Fruit fly (Drosophila melanogaster): ENCODE data around the gene RecQ5.

Gene RecQ5

dm6 chr3L:14672387-14673110 lies 40.7 kb upstream of the RecQ5 start, which contains the start of the genes CG43121 and ome (continued):
- no peak for TF ChIP-seq Camta (GFP tag; optimal IDR thresholded peaks at IDR 0.05)
- peak; percentile 30 for TF ChIP-seq CG17359 (tag; optimal IDR thresholded peaks at IDR 0.05)
- TF ChIP-seq CG11723 (GFP tag; optimal IDR thresholded peaks at IDR 0.05): no peak
- TF ChIP-seq B-H2 (GFP tag; optimal IDR thresholded peaks at IDR 0.05): no peak
- peak; percentile 17 for TF ChIP-seq ATbp (GFP tag; optimal IDR thresholded peaks at IDR 0.05)
- no peak for TF ChIP-seq nerfin-2 (GFP tag; IDR thresholded peaks at IDR 0.05; ENCODE audit: partially characterized antibody)
- no peak for TF ChIP-seq HmgZ (tag; optimal IDR thresholded peaks at IDR 0.05)
- TF ChIP-seq CG17612 (GFP tag; IDR thresholded peaks at IDR 0.05): no peak
- no peak for TF ChIP-seq CG15479 (GFP tag; optimal IDR thresholded peaks at IDR 0.05)
- TF ChIP-seq Rfx (GFP tag; IDR thresholded peaks at IDR 0.05): no peak
- TF ChIP-seq CG9817 (tag; optimal IDR thresholded peaks at IDR 0.05): no peak
- TF ChIP-seq trh (GFP tag; optimal IDR thresholded peaks at IDR 0.05): no peak
- no peak for TF ChIP-seq CG31388 (GFP tag; optimal IDR thresholded peaks at IDR 0.05)
- TF ChIP-seq dati (GFP tag; IDR thresholded peaks at IDR 0.05): no peak
- TF ChIP-seq CG4617 (GFP tag; optimal IDR thresholded peaks at IDR 0.05; ENCODE audit: borderline replicate concordance): no peak
- no peak for TF ChIP-seq twi (tag; optimal IDR thresholded peaks at IDR 0.05)
- TF ChIP-seq CG11504 (tag; optimal IDR thresholded peaks at IDR 0.05): no peak
- no peak for TF ChIP-seq CG8089 (GFP tag; optimal IDR thresholded peaks at IDR 0.05)
- TF ChIP-seq eyg (GFP tag; optimal IDR thresholded peaks at IDR 0.05): no peak
- no peak for TF ChIP-seq croc (GFP tag; conservative IDR thresholded peaks at IDR 0.05)
- no peak for TF ChIP-seq Myb (GFP tag; optimal IDR thresholded peaks at IDR 0.05)
- no peak for TF ChIP-seq Doc2 (GFP tag; IDR thresholded peaks at IDR 0.05)

- TF ChIP-seq shn (GFP tag; optimal IDR thresholded peaks at IDR 0.05): no peak
- TF ChIP-seq ssp (GFP tag; IDR thresholded peaks at IDR 0.05): no peak
- peak; percentile 85 for TF ChIP-seq stwl (tag; optimal IDR thresholded peaks at IDR 0.05)
- peak; percentile 1 for TF ChIP-seq Hsf (GFP tag; optimal IDR thresholded peaks at IDR 0.05)
- TF ChIP-seq Hmr (GFP tag; optimal IDR thresholded peaks at IDR 0.05): peak; percentile 35
- peak; percentile 21 for TF ChIP-seq CG17829 (tag; optimal IDR thresholded peaks at IDR 0.05)
- TF ChIP-seq CG9932 (GFP tag; IDR thresholded peaks at IDR 0.05): peak; percentile 48
- peak; percentile 90 for TF ChIP-seq CG2199 (GFP tag; IDR thresholded peaks at IDR 0.05)
- TF ChIP-seq CG15073 (GFP tag; optimal IDR thresholded peaks at IDR 0.05): peak; percentile 75
- peak; percentile 28; the same call in 1 of the 2 replicates for TF ChIP-seq CG13287 (GFP tag; IDR thresholded peaks at IDR 0.05; ENCODE audit: partially characterized antibody)
- peak; percentile 1 for TF ChIP-seq phol (tag; optimal IDR thresholded peaks at IDR 0.05)
- no peak for TF ChIP-seq CG2116 (GFP tag; optimal IDR thresholded peaks at IDR 0.05)
- TF ChIP-seq Bgb (GFP tag; IDR thresholded peaks at IDR 0.05; ENCODE audit: partially characterized antibody): peak; percentile 56
- peak; percentile 88 for TF ChIP-seq Med (GFP tag)
- peak; percentile 17 for TF ChIP-seq CG13894 (tag; optimal IDR thresholded peaks at IDR 0.05)
- TF ChIP-seq pita (GFP tag; optimal IDR thresholded peaks at IDR 0.05): peak; percentile 22
- TF ChIP-seq CG15696 (tag; optimal IDR thresholded peaks at IDR 0.05): peak; percentile 28
- TF ChIP-seq en (GFP tag; optimal IDR thresholded peaks at IDR 0.05): no peak
- TF ChIP-seq Abd-B (GFP tag; optimal IDR thresholded peaks at IDR 0.05): peak; percentile 4
- TF ChIP-seq Xbp1 (GFP tag; optimal IDR thresholded peaks at IDR 0.05): peak; percentile 27
- peak; percentile 9 for TF ChIP-seq CG13424 (tag; optimal IDR thresholded peaks at IDR 0.05)
- TF ChIP-seq grau (tag; optimal IDR thresholded peaks at IDR 0.05): peak; percentile 15
- no peak for TF ChIP-seq pnt (GFP tag; optimal IDR thresholded peaks at IDR 0.05)
- 0 out of 3 replicates have a peak, but pooled peaks have one; percentile 41 for TF ChIP-seq ci (GFP tag; IDR thresholded peaks at IDR 0.05)
- peak; percentile 19 for TF ChIP-seq pzg (GFP tag; optimal IDR thresholded peaks at IDR 0.05)
- TF ChIP-seq CG31365 (tag; optimal IDR thresholded peaks at IDR 0.05): peak; percentile 67
- TF ChIP-seq slbo (GFP tag; IDR thresholded peaks at IDR 0.05): peak; percentile 41; the same call in 1 of the 2 replicates
- peak; percentile 26 for TF ChIP-seq D19A (tag; optimal IDR thresholded peaks at IDR 0.05)
Observed at dm6 chr3L:14671546-14671945, 39.7 kb upstream of the RecQ5 start.
